Worm (Caenorhabditis elegans) whole organism, early embryonic: Measurements from ENCODE around the gene C13A2.7.

Experiments
- B0310.2 ChIP-seq: sonication (generic microtip); optimal IDR thresholded peaks from 2 replicates; lab custom pipeline; 2016; ENCODE audit warnings: mild to moderate bottlenecking, missing genetic modification characterization, missing compliant biosample characterization
- F13C5.2 ChIP-seq: sonication (generic microtip); optimal IDR thresholded peaks from 2 replicates; lab custom pipeline; 2017; ENCODE audit warnings: mild to moderate bottlenecking, missing genetic modification characterization, inconsistent platforms, missing compliant biosample characterization
- ama-1 ChIP-seq: fragments of 150-350 bp; optimal IDR thresholded peaks from 2 replicates; lab custom pipeline; 2014
- flt-1 ChIP-seq: fragments of 200-800 bp; sonication (Bioruptor generic); IDR thresholded peaks from 2 replicates; pipeline ENCODE4 v1.3.6; 2022; ENCODE audit warnings: missing genetic modification characterization, missing compliant biosample characterization
- pes-1 ChIP-seq: fragments of 200-800 bp; sonication (Bioruptor generic); IDR thresholded peaks from 2 replicates; pipeline ENCODE4 v1.3.6; 2022; ENCODE audit warnings: missing genetic modification reagents, missing genetic modification characterization, missing compliant biosample characterization

ce11 chrV:7223941-7224340, 42.2 kb upstream of the C13A2.7 start, which contains the start of gene C13F10.1:
- no peak for TF ChIP-seq ama-1 (lab: Kevin White, UChicago)
- TF ChIP-seq pes-1: no peak
- TF ChIP-seq flt-1 (GFP tag; lab: Robert Waterston, UW): no peak
- TF ChIP-seq B0310.2 (tag; lab: Kevin White, UChicago): no peak
- TF ChIP-seq F13C5.2 (tag; lab: Kevin White, UChicago): no peak
